Worm (Caenorhabditis elegans): Measurements from ENCODE around the gene F35F10.14.

F35F10.14 gene

ce11 chrV:3342504-3342903 is 22.6 kb upstream of the F35F10.14 start, which contains the start of gene C17B7.3:
Gene C17B7.3 (plus strand): TSS chrV:3342804.
- TF ChIP-seq akir-1 (GFP tag; optimal IDR thresholded peaks at IDR 0.05) (no peak), mes-4 (tag; optimal IDR thresholded peaks at IDR 0.05) (no peak), ceh-40 (GFP tag; IDR thresholded peaks at IDR 0.05) (no peak), ztf-28 (GFP tag; IDR thresholded peaks at IDR 0.05) (no peak), aptf-2 (GFP tag; conservative IDR thresholded peaks at IDR 0.05) (no peak), ets-4 (GFP tag; optimal IDR thresholded peaks at IDR 0.05) (no peak), D2030.7 (GFP tag; IDR thresholded peaks at IDR 0.05) (no peak), tbx-9 (tag; optimal IDR thresholded peaks at IDR 0.05; ENCODE audit: borderline replicate concordance) (no peak), ceh-79 (tag; optimal IDR thresholded peaks at IDR 0.05) (no peak), ceh-91 (GFP tag; IDR thresholded peaks at IDR 0.05) (no peak), F49E8.2 (tag; optimal IDR thresholded peaks at IDR 0.05; ENCODE audit: insufficient read depth) (no peak), cebp-1 (GFP tag; IDR thresholded peaks at IDR 0.05) (no peak), cebp-1 (tag; optimal IDR thresholded peaks at IDR 0.05) (no peak), C06A6.2 (GFP tag; conservative IDR thresholded peaks at IDR 0.05) (no peak), mcd-1 (GFP tag; IDR thresholded peaks at IDR 0.05) (no peak), egl-44 (GFP tag; IDR thresholded peaks at IDR 0.05) (no peak), ekl-4 (GFP tag; IDR thresholded peaks at IDR 0.05) (no peak), snpc-3.4 (tag; optimal IDR thresholded peaks at IDR 0.05) (no peak)

ce11 chrV:3341906-3342305 is 22.0 kb upstream of the F35F10.14 start, which contains the start of gene C17B7.10:
Gene C17B7.10 (minus strand): TSS chrV:3342006.
- TF ChIP-seq C17E4.6 (GFP tag; IDR thresholded peaks at IDR 0.05) (0 out of 2 replicates have a peak, but pooled peaks have one; percentile 30), F52B5.7 (tag; optimal IDR thresholded peaks at IDR 0.05) (no peak)

- TF ChIP-seq F57C9.4 (tag; optimal IDR thresholded peaks at IDR 0.05) (no peak), die-1 (tag; optimal IDR thresholded peaks at IDR 0.05) (no peak), dpff-1 (tag; optimal IDR thresholded peaks at IDR 0.05) (no peak), xnd-1 (tag; optimal IDR thresholded peaks at IDR 0.05) (no peak), madf-3 (GFP tag; IDR thresholded peaks at IDR 0.05) (no peak), nhr-80 (tag; optimal IDR thresholded peaks at IDR 0.05) (no peak), F33H1.4 (GFP tag; IDR thresholded peaks at IDR 0.05) (no peak), pbrm-1 (GFP tag; IDR thresholded peaks at IDR 0.05) (no peak), hmg-1.2 (GFP tag; IDR thresholded peaks at IDR 0.05) (no peak), aptf-3 (GFP tag; IDR thresholded peaks at IDR 0.05) (no peak), sdz-38 (tag; optimal IDR thresholded peaks at IDR 0.05) (no peak), repo-1 (tag; optimal IDR thresholded peaks at IDR 0.05) (no peak), ets-4 (GFP tag; optimal IDR thresholded peaks at IDR 0.05) (no peak), C06A6.2 (GFP tag; conservative IDR thresholded peaks at IDR 0.05) (no peak)
Observed at ce11 chrV:3339009-3339408, 19.1 kb upstream of the F35F10.14 start, which contains the start of gene C17B7.4. Gene C17B7.4 (plus strand): TSS chrV:3339309.

ce11 chrV:3333334-3333733 is 13.4 kb upstream of the F35F10.14 start, which contains the start of gene C17B7.5:
Gene C17B7.5 (plus strand): TSS chrV:3333634.
- TF ChIP-seq tbp1 (GFP tag; optimal IDR thresholded peaks at IDR 0.05) = no peak
- TF ChIP-seq F23B12.7 (tag; optimal IDR thresholded peaks at IDR 0.05; ENCODE audit: insufficient read depth) = no peak

- TF ChIP-seq mxl-1 (tag; optimal IDR thresholded peaks at IDR 0.05) = no peak
- TF ChIP-seq hlh-26 (GFP tag; conservative IDR thresholded peaks at IDR 0.05) = no peak
- TF ChIP-seq die-1 (tag; optimal IDR thresholded peaks at IDR 0.05) = no peak
- TF ChIP-seq madf-6 (GFP tag; IDR thresholded peaks at IDR 0.05) = no peak
- TF ChIP-seq lsl-1 (GFP tag; optimal IDR thresholded peaks at IDR 0.05) = no peak
- no peak for TF ChIP-seq B0035.1 (tag; optimal IDR thresholded peaks at IDR 0.05)
- no peak for TF ChIP-seq ztf-3 (GFP tag; optimal IDR thresholded peaks at IDR 0.05)
- TF ChIP-seq madf-3 (GFP tag; IDR thresholded peaks at IDR 0.05) = no peak
- TF ChIP-seq sptf-2 (GFP tag; optimal IDR thresholded peaks at IDR 0.05) = no peak
- TF ChIP-seq lir-1 (GFP tag; conservative IDR thresholded peaks at IDR 0.05) = no peak
Observed at ce11 chrV:3332023-3332422, 12.1 kb upstream of the F35F10.14 start, which contains the start of gene C17B7.9. Gene C17B7.9 (minus strand): TSS chrV:3332123.

Data from whole organism, young adult.